In genomic region chr3R:22663115-22663514, dm6 we compare ENCODE assay signal across 4 fruit fly cellular contexts.
TF ChIP-seq lines count a peak whose summit lies in the region.

No protein-coding gene starts in this region.

- no peak for TF ChIP-seq CTCF in whole organism, embryonic (GFP tag; optimal IDR thresholded peaks at IDR 0.05; lab: Kevin White, UChicago)

TF ChIP-seq in whole organism, embryonic, 481 proteins besides CTCF, POLR2A, EP300 and RAD21 (continues in another document):
- TF ChIP-seq CG12104 (GFP tag; optimal IDR thresholded peaks at IDR 0.05; lab: Kevin White, UChicago) (no peak), CG11456 (GFP tag; IDR thresholded peaks at IDR 0.05; lab: Robert Waterston, UW) (0 out of 3 replicates have a peak, but pooled peaks have one; percentile 11), Hr3 (GFP tag; optimal IDR thresholded peaks at IDR 0.05; lab: Kevin White, UChicago) (peak; percentile 70), fd3F (GFP tag; optimal IDR thresholded peaks at IDR 0.05; lab: Kevin White, UChicago) (peak; percentile 64), HLH54F (GFP tag; optimal IDR thresholded peaks at IDR 0.05; lab: Kevin White, UChicago) (peak; percentile 46), Ssrp (tag; optimal IDR thresholded peaks at IDR 0.05; lab: Kevin White, UChicago) (no peak), Ets65A (GFP tag; lab: Kevin White, UChicago) (peak; percentile 93), wdn (GFP tag; IDR thresholded peaks at IDR 0.05; lab: Robert Waterston, UW) (peak; percentile 40; the same call in 1 of the 2 replicates), Gug (GFP tag; IDR thresholded peaks at IDR 0.05; lab: Robert Waterston, UW) (no peak), stwl (tag; optimal IDR thresholded peaks at IDR 0.05; lab: Kevin White, UChicago) (no peak), CG4404 (GFP tag; IDR thresholded peaks at IDR 0.05; lab: Robert Waterston, UW) (peak; percentile 47), Atf-2 (GFP tag; optimal IDR thresholded peaks at IDR 0.05; lab: Kevin White, UChicago) (peak; percentile 39), Dbx (GFP tag; IDR thresholded peaks at IDR 0.05; lab: Robert Waterston, UW) (peak; percentile 61; the same call in 2 of the 3 replicates), HHEX (GFP tag; optimal IDR thresholded peaks at IDR 0.05; lab: Kevin White, UChicago) (peak; percentile 36), Spps (tag; optimal IDR thresholded peaks at IDR 0.05; lab: Kevin White, UChicago) (no peak), CrebB (tag; optimal IDR thresholded peaks at IDR 0.05; lab: Kevin White, UChicago) (peak; percentile 60), CG11093 (GFP tag; IDR thresholded peaks at IDR 0.05; lab: Robert Waterston, UW) (0 out of 3 replicates have a peak, but pooled peaks have one; percentile 20), Trl (optimal IDR thresholded peaks at IDR 0.05; lab: Kevin White, UChicago) (no peak), Trl (GFP tag; optimal IDR thresholded peaks at IDR 0.05; lab: Kevin White, UChicago) (peak; percentile 10), CG2202 (tag; optimal IDR thresholded peaks at IDR 0.05; lab: Kevin White, UChicago) (no peak), CG10209 (GFP tag; optimal IDR thresholded peaks at IDR 0.05; lab: Kevin White, UChicago) (peak; percentile 67), Sox100B (GFP tag; optimal IDR thresholded peaks at IDR 0.05; lab: Kevin White, UChicago) (peak; percentile 39)

TF ChIP-seq in whole organism, prepupa, 60 proteins besides CTCF, POLR2A, EP300 and RAD21 (continues in another document):
- TF ChIP-seq CG10631 (GFP tag; optimal IDR thresholded peaks at IDR 0.05; lab: Kevin White, UChicago) (peak; percentile 51), pdm3 (GFP tag; optimal IDR thresholded peaks at IDR 0.05; lab: Kevin White, UChicago) (peak; percentile 68), vri (GFP tag; optimal IDR thresholded peaks at IDR 0.05; lab: Kevin White, UChicago) (no peak), Ets96B (tag; optimal IDR thresholded peaks at IDR 0.05; lab: Kevin White, UChicago) (peak; percentile 27), topi (GFP tag; optimal IDR thresholded peaks at IDR 0.05; lab: Kevin White, UChicago) (peak; percentile 8), achi (GFP tag; optimal IDR thresholded peaks at IDR 0.05; lab: Kevin White, UChicago) (peak; percentile 75), CG11294 (GFP tag; IDR thresholded peaks at IDR 0.05; lab: Robert Waterston, UW) (no peak), CG8319 (GFP tag; optimal IDR thresholded peaks at IDR 0.05; lab: Kevin White, UChicago) (no peak), CG8632 (GFP tag; optimal IDR thresholded peaks at IDR 0.05; lab: Kevin White, UChicago) (peak; percentile 35), Hr38 (GFP tag; optimal IDR thresholded peaks at IDR 0.05; lab: Kevin White, UChicago) (no peak), OdsH (GFP tag; optimal IDR thresholded peaks at IDR 0.05; lab: Kevin White, UChicago) (peak; percentile 73), CG6808 (GFP tag; optimal IDR thresholded peaks at IDR 0.05; lab: Kevin White, UChicago) (no peak), net (GFP tag; optimal IDR thresholded peaks at IDR 0.05; lab: Kevin White, UChicago) (peak; percentile 64), CG3919 (GFP tag; optimal IDR thresholded peaks at IDR 0.05; lab: Kevin White, UChicago) (peak; percentile 11), CG32006 (GFP tag; optimal IDR thresholded peaks at IDR 0.05; lab: Kevin White, UChicago) (peak; percentile 86), CG34406 (GFP tag; optimal IDR thresholded peaks at IDR 0.05; lab: Kevin White, UChicago) (peak; percentile 31), esn (GFP tag; optimal IDR thresholded peaks at IDR 0.05; lab: Kevin White, UChicago) (no peak), CG8119 (GFP tag; IDR thresholded peaks at IDR 0.05; lab: Robert Waterston, UW) (peak; percentile 90), CG6276 (GFP tag; optimal IDR thresholded peaks at IDR 0.05; lab: Kevin White, UChicago) (peak; percentile 51), fd59A (GFP tag; optimal IDR thresholded peaks at IDR 0.05; lab: Kevin White, UChicago) (peak; percentile 46), fd85E (GFP tag; optimal IDR thresholded peaks at IDR 0.05; lab: Kevin White, UChicago) (no peak), CG6792 (GFP tag; optimal IDR thresholded peaks at IDR 0.05; lab: Kevin White, UChicago) (peak; percentile 8), CG9139 (GFP tag; optimal IDR thresholded peaks at IDR 0.05; lab: Kevin White, UChicago) (no peak), CG16779 (tag; optimal IDR thresholded peaks at IDR 0.05; lab: Kevin White, UChicago) (no peak)

TF ChIP-seq in whole organism, pupa, 21 proteins besides CTCF, POLR2A, EP300 and RAD21:
- TF ChIP-seq CG17806 (tag; optimal IDR thresholded peaks at IDR 0.05; lab: Kevin White, UChicago) (no peak), CG32121 (GFP tag; IDR thresholded peaks at IDR 0.05; lab: Robert Waterston, UW) (peak; percentile 61), Pif1B (GFP tag; optimal IDR thresholded peaks at IDR 0.05; lab: Kevin White, UChicago) (no peak), rn (GFP tag; IDR thresholded peaks at IDR 0.05; lab: Robert Waterston, UW) (no peak), CG14655 (GFP tag; optimal IDR thresholded peaks at IDR 0.05; lab: Kevin White, UChicago) (peak; percentile 37), CG8159 (tag; optimal IDR thresholded peaks at IDR 0.05; lab: Kevin White, UChicago) (peak; percentile 28), CG34367 (tag; optimal IDR thresholded peaks at IDR 0.05; lab: Kevin White, UChicago) (peak; percentile 61), CG12605 (GFP tag; IDR thresholded peaks at IDR 0.05; lab: Robert Waterston, UW) (no peak), CG4496 (GFP tag; IDR thresholded peaks at IDR 0.05; lab: Robert Waterston, UW) (peak; percentile 68), fd96Ca (GFP tag; IDR thresholded peaks at IDR 0.05; lab: Robert Waterston, UW) (no peak), CG9948 (tag; optimal IDR thresholded peaks at IDR 0.05; lab: Kevin White, UChicago) (peak; percentile 45), Ets98B (GFP tag; IDR thresholded peaks at IDR 0.05; lab: Robert Waterston, UW) (peak; percentile 21; the same call in 1 of the 2 replicates), Pif1A (GFP tag; optimal IDR thresholded peaks at IDR 0.05; lab: Kevin White, UChicago) (peak; percentile 72), CG8301 (tag; optimal IDR thresholded peaks at IDR 0.05; lab: Kevin White, UChicago) (peak; percentile 45), CG15710 (tag; optimal IDR thresholded peaks at IDR 0.05; lab: Kevin White, UChicago) (peak; percentile 62)

TF ChIP-seq in whole organism, wandering third instar larva, 38 proteins besides CTCF, POLR2A, EP300 and RAD21:
- TF ChIP-seq psq (GFP tag; optimal IDR thresholded peaks at IDR 0.05; lab: Kevin White, UChicago) (peak; percentile 18), sv (GFP tag; optimal IDR thresholded peaks at IDR 0.05; lab: Kevin White, UChicago) (peak; percentile 60), tai (GFP tag; optimal IDR thresholded peaks at IDR 0.05; lab: Kevin White, UChicago) (peak; percentile 22), h (GFP tag; optimal IDR thresholded peaks at IDR 0.05; lab: Kevin White, UChicago) (no peak), ey (GFP tag; optimal IDR thresholded peaks at IDR 0.05; lab: Kevin White, UChicago) (peak; percentile 45)

Comparison
In these comparisons a context has a peak if more than half of its experiments do, and no peak if none do; other contexts are left out.
1. Of the 7 proteins assayed by ChIP-seq in both whole organism, embryonic and whole organism, prepupa: peak only in whole organism, embryonic: Blimp-1, CG6854 and Sox102F; only in whole organism, prepupa: Hr39 and Lpt; in both: none; in neither: 2.